Worm (Caenorhabditis elegans) whole organism, mixed stage, embryonic: Measurements from ENCODE around the gene rfc-2.

Source experiments
- blmp-1 ChIP-seq: fragments of 150-350 bp; optimal IDR thresholded peaks from 2 replicates; lab custom pipeline; 2014; ENCODE audit warnings: missing biosample characterization, missing genetic modification characterization
- ceh-39 ChIP-seq: fragments of 150-350 bp; optimal IDR thresholded peaks from 2 replicates; lab custom pipeline; 2014; ENCODE audit warnings: missing biosample characterization, missing genetic modification characterization
- ceh-43 ChIP-seq: fragments of 200-800 bp; sonication (Bioruptor generic); optimal IDR thresholded peaks from 2 replicates; lab custom pipeline; 2018; ENCODE audit warnings: mild to moderate bottlenecking, missing genetic modification characterization, moderate library complexity, missing compliant biosample characterization
- ceh-83 ChIP-seq: fragments of 200-800 bp; sonication (Bioruptor generic); optimal IDR thresholded peaks from 2 replicates; lab custom pipeline; 2018; ENCODE audit warnings: mild to moderate bottlenecking, missing genetic modification characterization, missing compliant biosample characterization
- ces-1 ChIP-seq: fragments of 150-350 bp; optimal IDR thresholded peaks from 2 replicates; lab custom pipeline; 2014; ENCODE audit warnings: missing biosample characterization, missing genetic modification reagents, missing genetic modification characterization
- cnd-1 ChIP-seq: fragments of 200-800 bp; sonication (Bioruptor generic); optimal IDR thresholded peaks from 2 replicates; lab custom pipeline; 2018; ENCODE audit warnings: mild to moderate bottlenecking, missing genetic modification characterization, missing compliant biosample characterization
- drap-1 ChIP-seq: fragments of 200-800 bp; sonication (Bioruptor generic); optimal IDR thresholded peaks from 3 replicates; lab custom pipeline; 2018; ENCODE audit warnings: mild to moderate bottlenecking, missing genetic modification characterization, missing compliant biosample characterization
- elt-1 ChIP-seq: sonication (generic microtip); optimal IDR thresholded peaks from 2 replicates; lab custom pipeline; 2017; ENCODE audit warnings: missing genetic modification characterization, mild to moderate bottlenecking, missing compliant biosample characterization, antibody characterized with exemption, moderate library complexity, borderline replicate concordance; ENCODE audit not compliant: insufficient read depth
- elt-3 ChIP-seq: fragments of 150-350 bp; optimal IDR thresholded peaks from 2 replicates; lab custom pipeline; 2014; ENCODE audit warnings: missing biosample characterization, missing genetic modification characterization
- flh-1 ChIP-seq: fragments of 200-800 bp; sonication (Bioruptor generic); optimal IDR thresholded peaks from 2 replicates; lab custom pipeline; 2018; ENCODE audit warnings: mild to moderate bottlenecking, missing genetic modification characterization, moderate library complexity, missing compliant biosample characterization
- ham-2 ChIP-seq: fragments of 200-800 bp; sonication (Bioruptor generic); optimal IDR thresholded peaks from 2 replicates; lab custom pipeline; 2018; ENCODE audit warnings: mild to moderate bottlenecking, missing genetic modification characterization, missing compliant biosample characterization
- hlh-1 ChIP-seq: fragments of 150-350 bp; optimal IDR thresholded peaks from 2 replicates; lab custom pipeline; 2014; ENCODE audit warnings: missing biosample characterization, missing genetic modification reagents, missing genetic modification characterization
- lin-13 ChIP-seq: fragments of 150-350 bp; optimal IDR thresholded peaks from 2 replicates; lab custom pipeline; 2014; ENCODE audit warnings: missing biosample characterization, missing genetic modification characterization
- lin-32 ChIP-seq: fragments of 200-800 bp; sonication (Bioruptor generic); optimal IDR thresholded peaks from 2 replicates; lab custom pipeline; 2018; ENCODE audit warnings: mild to moderate bottlenecking, missing genetic modification characterization, missing compliant biosample characterization
- lsy-2 ChIP-seq: fragments of 150-350 bp; optimal IDR thresholded peaks from 2 replicates; lab custom pipeline; 2014; ENCODE audit warnings: missing biosample characterization, missing genetic modification characterization
- mab-5 ChIP-seq: fragments of 150-350 bp; optimal IDR thresholded peaks from 2 replicates; lab custom pipeline; 2014; ENCODE audit warnings: missing biosample characterization, missing genetic modification characterization
- mep-1 ChIP-seq: fragments of 150-350 bp; optimal IDR thresholded peaks from 2 replicates; lab custom pipeline; 2017; ENCODE audit warnings: missing biosample characterization, missing genetic modification reagents, missing genetic modification characterization, inconsistent platforms
- nhr-12 ChIP-seq: fragments of 150-350 bp; optimal IDR thresholded peaks from 2 replicates; lab custom pipeline; 2014; ENCODE audit warnings: missing biosample characterization, missing genetic modification characterization
- nhr-2 ChIP-seq: fragments of 150-350 bp; optimal IDR thresholded peaks from 2 replicates; lab custom pipeline; 2014; ENCODE audit warnings: missing biosample characterization, missing genetic modification characterization
- nhr-237 ChIP-seq: fragments of 150-350 bp; optimal IDR thresholded peaks from 2 replicates; lab custom pipeline; 2014; ENCODE audit warnings: missing biosample characterization, missing genetic modification characterization
- nhr-28 ChIP-seq: fragments of 150-350 bp; optimal IDR thresholded peaks from 2 replicates; lab custom pipeline; 2014; ENCODE audit warnings: missing biosample characterization, missing genetic modification characterization
- nhr-76 ChIP-seq: sonication (generic microtip); optimal IDR thresholded peaks from 2 replicates; lab custom pipeline; 2017; ENCODE audit warnings: missing biosample characterization, missing genetic modification characterization
- pha-4 ChIP-seq: fragments of 150-350 bp; optimal IDR thresholded peaks from 2 replicates; lab custom pipeline; 2018; ENCODE audit warnings: missing biosample characterization, missing genetic modification reagents, missing genetic modification characterization
- sem-2 ChIP-seq: fragments of 200-800 bp; sonication (Bioruptor generic); optimal IDR thresholded peaks from 2 replicates; lab custom pipeline; 2018; ENCODE audit warnings: mild to moderate bottlenecking, missing genetic modification characterization, missing compliant biosample characterization
- snpc-4 ChIP-seq: fragments of 150-350 bp; optimal IDR thresholded peaks from 2 replicates; lab custom pipeline; 2014; ENCODE audit warnings: missing biosample characterization, missing genetic modification characterization
- sptf-1 ChIP-seq: sonication (generic microtip); optimal IDR thresholded peaks from 2 replicates; lab custom pipeline; 2017; ENCODE audit warnings: mild to moderate bottlenecking, missing genetic modification characterization, moderate library complexity, missing compliant biosample characterization
- unc-39 ChIP-seq: fragments of 150-350 bp; optimal IDR thresholded peaks from 2 replicates; lab custom pipeline; 2014; ENCODE audit warnings: missing biosample characterization, missing genetic modification characterization
- unc-62 ChIP-seq: fragments of 150-350 bp; optimal IDR thresholded peaks from 2 replicates; lab custom pipeline; 2014; ENCODE audit warnings: missing biosample characterization, missing genetic modification reagents, missing genetic modification characterization

rfc-2 gene

DNA sequence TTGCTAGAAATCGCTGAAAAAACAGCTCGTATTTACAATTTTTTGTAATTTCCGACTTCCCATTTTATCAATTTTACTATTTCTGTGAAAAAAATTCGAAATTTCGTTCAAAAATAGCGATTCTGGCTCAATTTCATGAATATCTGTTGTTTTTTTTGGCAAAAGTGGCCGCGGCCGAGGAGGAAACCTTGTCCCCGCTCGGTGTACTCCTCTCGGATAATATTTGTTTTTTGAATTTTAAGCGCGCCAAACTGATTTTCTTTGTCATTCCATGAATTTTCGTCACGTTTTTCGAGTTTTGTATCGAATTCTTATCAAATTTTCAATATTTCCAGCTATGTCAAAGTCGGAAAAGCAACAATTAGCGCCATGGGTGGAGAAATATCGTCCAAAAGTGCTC, at the start of gene rfc-2:
Gene rfc-2, plus strand, starts transcription at position 334 of the 400 bp plus-strand sequence.
- TF ChIP-seq sem-2 (GFP tag; lab: Kevin White, UChicago) (no peak), cnd-1 (tag; lab: Kevin White, UChicago) (no peak), ceh-83 (GFP tag; lab: Kevin White, UChicago) (no peak), ceh-43 (GFP tag; lab: Kevin White, UChicago) (no peak), lin-32 (GFP tag; lab: Kevin White, UChicago) (no peak), ces-1 (GFP tag; lab: Kevin White, UChicago) (no peak), mep-1 (tag; lab: Kevin White, UChicago) (peak; percentile 38), unc-39 (tag; lab: Kevin White, UChicago) (no peak)

DNA sequence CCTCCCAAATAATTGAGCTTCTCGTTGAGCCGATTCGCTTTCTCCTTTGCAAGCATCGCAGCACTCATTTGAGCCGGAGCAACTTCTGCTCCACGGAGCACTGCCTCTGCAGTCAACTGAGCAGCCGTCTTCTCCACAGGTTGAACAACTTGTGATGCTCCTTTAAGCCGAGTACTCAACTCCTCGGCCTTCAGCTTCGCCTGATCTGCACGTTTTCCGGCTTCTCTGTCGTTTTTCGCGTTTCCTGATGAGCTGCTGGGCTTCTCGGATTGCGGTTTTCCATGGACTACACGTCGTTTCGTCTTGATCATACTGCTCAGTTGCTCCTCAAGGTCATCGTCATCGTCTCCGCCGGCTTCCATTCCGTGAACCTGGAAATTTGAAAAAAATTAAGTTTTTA, 48.1 kb upstream of the rfc-2 start:
- TF ChIP-seq elt-1 (tag; lab: Kevin White, UChicago), result no peak
- no peak for TF ChIP-seq ceh-43 (GFP tag; lab: Kevin White, UChicago)
- TF ChIP-seq, all 35 proteins: peak for 0

DNA sequence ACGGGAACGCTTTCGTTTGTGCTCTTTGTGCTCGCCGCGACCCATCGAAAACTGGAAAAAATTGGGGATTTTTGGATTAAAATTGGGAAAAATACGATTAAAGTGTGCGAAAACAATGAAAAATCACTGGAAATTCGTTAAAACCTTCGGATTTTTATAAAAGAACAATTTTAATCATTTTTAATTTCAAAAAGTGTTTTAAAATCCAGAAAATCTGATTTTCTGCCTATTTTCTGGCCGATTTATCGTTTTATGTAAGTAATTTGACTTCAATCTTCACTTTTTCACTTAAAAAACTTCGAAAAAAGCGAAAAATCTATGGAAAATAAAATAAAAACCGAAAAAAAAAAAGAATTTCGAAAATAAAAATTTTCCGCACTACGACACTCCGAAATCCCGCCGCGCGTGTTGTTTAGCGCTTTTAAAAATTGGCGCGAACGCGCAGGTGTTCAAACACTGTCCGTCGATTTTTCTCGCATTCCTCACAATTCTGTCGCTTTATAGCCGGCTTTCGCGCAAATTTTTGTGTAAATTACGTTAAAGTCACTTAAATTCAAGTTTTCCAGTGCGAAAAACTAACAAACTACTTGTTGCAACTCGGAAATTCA, 37.4 kb upstream of the rfc-2 start, which contains the start of the genes ddx-46 and F53H1.4:
Gene ddx-46, minus strand, starts transcription at position 51 of the 608 bp plus-strand sequence.
Gene F53H1.4, plus strand, starts transcription at position 567 of the 608 bp plus-strand sequence.
- TF ChIP-seq blmp-1 (tag; lab: Kevin White, UChicago) (no peak), mep-1 (tag; lab: Kevin White, UChicago) (peak; percentile 21), lsy-2 (tag; lab: Kevin White, UChicago) (peak; percentile 24), hlh-1 (tag; lab: Kevin White, UChicago) (peak; percentile 25), lin-13 (tag; lab: Kevin White, UChicago) (peak; percentile 32), elt-1 (tag; lab: Kevin White, UChicago) (no peak), elt-3 (tag; lab: Kevin White, UChicago) (no peak), ham-2 (GFP tag; lab: Kevin White, UChicago) (no peak), unc-62 (GFP tag; lab: Kevin White, UChicago) (no peak), lin-32 (GFP tag; lab: Kevin White, UChicago) (no peak), ceh-43 (GFP tag; lab: Kevin White, UChicago) (no peak)

DNA sequence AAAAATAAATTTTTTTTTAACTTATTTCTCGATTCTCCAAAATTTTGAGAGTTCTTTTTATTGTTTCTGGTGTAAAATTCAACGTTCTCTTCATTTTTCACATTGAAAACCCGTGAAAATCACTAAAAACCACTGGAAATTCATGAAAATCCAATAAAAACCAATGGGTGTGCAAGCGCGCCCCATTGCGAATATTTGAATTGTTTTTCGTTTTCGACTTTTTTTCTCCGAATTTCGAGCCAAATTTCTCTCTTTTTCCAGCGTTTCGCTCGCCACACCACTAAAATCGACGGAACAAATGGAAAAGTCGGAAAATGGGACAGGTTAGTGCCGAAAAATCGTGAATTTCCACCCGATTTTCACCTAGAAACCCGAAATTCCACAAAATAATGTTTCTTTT, 36.8 kb upstream of the rfc-2 start:
- no peak for TF ChIP-seq nhr-2
- TF ChIP-seq nhr-12 (tag; lab: Kevin White, UChicago), result no peak
- no peak for TF ChIP-seq unc-39 (tag; lab: Kevin White, UChicago)
- no peak for TF ChIP-seq ces-1 (GFP tag; lab: Kevin White, UChicago)
- no peak for TF ChIP-seq lin-32 (GFP tag; lab: Kevin White, UChicago)
- no peak for TF ChIP-seq flh-1 (GFP tag; lab: Kevin White, UChicago)
- no peak for TF ChIP-seq nhr-237 (tag; lab: Kevin White, UChicago)
- no peak for TF ChIP-seq nhr-76 (tag; lab: Kevin White, UChicago)
- TF ChIP-seq drap-1 (GFP tag; lab: Kevin White, UChicago), result no peak
- no peak for TF ChIP-seq snpc-4 (tag; lab: Kevin White, UChicago)
- no peak for TF ChIP-seq mab-5 (tag; lab: Kevin White, UChicago)
- TF ChIP-seq sptf-1 (tag; lab: Kevin White, UChicago), result no peak
- no peak for TF ChIP-seq elt-1 (tag; lab: Kevin White, UChicago)
- TF ChIP-seq hlh-1 (tag; lab: Kevin White, UChicago), result no peak
- TF ChIP-seq cnd-1 (tag; lab: Kevin White, UChicago), result no peak
- no peak for TF ChIP-seq pha-4
- no peak for TF ChIP-seq ceh-43 (GFP tag; lab: Kevin White, UChicago)
- no peak for TF ChIP-seq ceh-39 (tag; lab: Kevin White, UChicago)

DNA sequence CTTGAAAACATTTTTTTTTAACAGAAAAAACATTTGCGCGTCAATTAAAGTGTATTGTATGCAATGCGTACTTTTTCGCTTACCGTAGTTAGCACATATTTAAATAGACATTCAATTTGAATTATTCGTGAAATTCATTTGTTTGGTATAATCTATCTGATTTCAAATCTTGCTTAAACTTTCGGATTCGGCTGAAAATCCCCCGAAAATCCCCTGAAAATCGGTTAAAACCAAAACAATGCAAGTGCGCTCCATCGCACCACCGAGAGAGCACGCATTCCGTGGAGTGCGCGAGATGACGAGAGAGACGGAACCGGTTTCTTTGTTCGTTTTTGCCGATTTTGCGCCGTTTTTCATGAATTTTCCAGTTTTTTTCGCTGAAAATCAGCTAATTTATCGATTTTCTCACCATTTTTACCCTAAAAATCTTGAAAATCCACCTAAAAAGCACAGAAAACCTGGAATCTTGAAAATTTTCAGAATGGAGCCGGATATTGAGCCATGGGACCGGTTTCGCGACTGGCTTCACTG, 18.4 kb upstream of the rfc-2 start, which contains the start of gene F53H1.3:
Gene F53H1.3, plus strand, starts transcription at position 481 of the 531 bp plus-strand sequence.
- no peak for TF ChIP-seq nhr-2
- TF ChIP-seq lsy-2 (tag; lab: Kevin White, UChicago), result peak; percentile 60
- no peak for TF ChIP-seq ceh-39 (tag; lab: Kevin White, UChicago)
- TF ChIP-seq nhr-28 (tag; lab: Kevin White, UChicago), result no peak
- TF ChIP-seq lin-13 (tag; lab: Kevin White, UChicago), result no peak
